Worm (Caenorhabditis elegans) whole organism, midembryonic: Measurements from ENCODE around the gene Y54F10BM.6.

Experiments
- flt-1 ChIP-seq: fragments of 200-800 bp; sonication (Bioruptor generic); IDR thresholded peaks from 2 replicates; pipeline ENCODE4 v1.3.6; 2022; ENCODE audit warnings: missing genetic modification characterization, missing compliant biosample characterization
- ref-1 ChIP-seq: fragments of 200-800 bp; sonication (Bioruptor generic); conservative IDR thresholded peaks from 2 replicates; pipeline ENCODE4 v1.3.6; 2022; ENCODE audit warnings: missing genetic modification reagents, missing genetic modification characterization, missing compliant biosample characterization
- tab-1 ChIP-seq: fragments of 200-800 bp; sonication (Bioruptor generic); IDR thresholded peaks from 2 replicates; pipeline ENCODE4 v1.3.6; 2022; ENCODE audit warnings: missing genetic modification characterization, missing compliant biosample characterization

ce11 chrIII:2265986-2266701, 3.1 kb downstream of the Y54F10BM.6 start, which contains the start of gene fbxa-9:
- no peak for TF ChIP-seq ref-1 (GFP tag; lab: Robert Waterston, UW)
- no peak for TF ChIP-seq flt-1 (GFP tag; lab: Robert Waterston, UW)
- TF ChIP-seq tab-1 (GFP tag; lab: Robert Waterston, UW): no peak
